Worm (Caenorhabditis elegans): ENCODE results near the gene C46G7.2.

DNA sequence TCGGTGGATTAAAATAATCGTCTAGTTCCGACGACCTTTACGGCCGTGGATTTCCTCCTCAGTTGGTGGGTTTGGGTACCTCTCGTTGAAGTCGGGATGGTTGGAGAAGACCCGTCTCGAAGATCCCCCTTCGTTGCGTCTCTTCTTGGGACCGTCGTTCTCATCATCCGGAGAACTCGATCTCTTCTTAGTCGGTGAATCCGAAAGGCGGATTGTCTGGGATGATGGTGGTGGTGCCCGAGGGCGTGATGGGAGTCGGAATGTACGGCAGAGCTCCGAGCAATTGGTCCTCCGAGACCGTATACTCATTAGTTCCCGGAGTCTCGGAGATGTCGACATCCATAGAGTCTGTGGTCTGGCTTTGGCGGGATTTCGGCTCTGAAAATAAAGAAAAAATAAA lies 4.7 kb upstream of the C46G7.2 start:
- TF ChIP-seq ZK546.5 (tag; optimal IDR thresholded peaks at IDR 0.05) (no peak), blmp-1 (tag; optimal IDR thresholded peaks at IDR 0.05; ENCODE audit: insufficient read depth) (no peak), mdl-1 (tag; optimal IDR thresholded peaks at IDR 0.05) (no peak), nhr-12 (tag; optimal IDR thresholded peaks at IDR 0.05) (no peak), skn-1 (tag; optimal IDR thresholded peaks at IDR 0.05) (no peak), peb-1 (tag; optimal IDR thresholded peaks at IDR 0.05) (no peak), R02D3.7 (tag; optimal IDR thresholded peaks at IDR 0.05) (no peak), fos-1 (tag; optimal IDR thresholded peaks at IDR 0.05) (no peak), ztf-11 (tag; optimal IDR thresholded peaks at IDR 0.05) (no peak), snpc-4 (tag; optimal IDR thresholded peaks at IDR 0.05) (no peak), zag-1 (tag; optimal IDR thresholded peaks at IDR 0.05) (no peak), egl-27 (tag; optimal IDR thresholded peaks at IDR 0.05) (no peak), unc-55 (GFP tag; optimal IDR thresholded peaks at IDR 0.05) (no peak), nhr-129 (tag; optimal IDR thresholded peaks at IDR 0.05) (no peak)
